Fruit fly (Drosophila melanogaster) whole organism, embryonic: Measurements from ENCODE around the gene CG15142.

Experiments
- ATbp ChIP-seq: fragments of 200-800 bp; sonication (Bioruptor generic); optimal IDR thresholded peaks from 2 replicates; lab custom pipeline; 2017; ENCODE audit warnings: missing biosample characterization, mild to moderate bottlenecking, missing genetic modification characterization, missing genetic modification reagents
- Ada2b ChIP-seq: fragments of 200-800 bp; sonication (Bioruptor generic); IDR thresholded peaks from 2 replicates; pipeline ENCODE4 v1.3.6; 2022; ENCODE audit warnings: missing biosample characterization, missing genetic modification characterization
- CG10431 ChIP-seq: fragments of 200-800 bp; sonication (Bioruptor generic); optimal IDR thresholded peaks from 3 replicates; lab custom pipeline; 2018; ENCODE audit warnings: missing biosample characterization, mild to moderate bottlenecking, missing genetic modification characterization
- CG11085 ChIP-seq: fragments of 200-800 bp; sonication (Bioruptor generic); IDR thresholded peaks from 2 replicates; pipeline ENCODE4 v1.3.6; 2022; ENCODE audit warnings: missing biosample characterization, missing genetic modification characterization
- CG12236 ChIP-seq: fragments of 200-800 bp; sonication (Bioruptor generic); optimal IDR thresholded peaks from 2 replicates; lab custom pipeline; 2016; ENCODE audit warnings: missing biosample characterization, missing genetic modification characterization
- CG12391 ChIP-seq: fragments of 200-800 bp; sonication (Bioruptor generic); optimal IDR thresholded peaks from 3 replicates; lab custom pipeline; 2018; ENCODE audit warnings: missing biosample characterization, mild to moderate bottlenecking, missing genetic modification characterization, moderate library complexity
- CG13123 ChIP-seq: fragments of 200-800 bp; sonication (Bioruptor generic); optimal IDR thresholded peaks from 2 replicates; lab custom pipeline; 2016; ENCODE audit warnings: missing biosample characterization, missing genetic modification characterization
- CG15601 ChIP-seq: fragments of 200-800 bp; sonication (Bioruptor generic); optimal IDR thresholded peaks from 3 replicates; lab custom pipeline; 2019; ENCODE audit warnings: missing biosample characterization, mild to moderate bottlenecking, missing genetic modification characterization, moderate library complexity
- CG17385 ChIP-seq: fragments of 200-800 bp; sonication (Bioruptor generic); optimal IDR thresholded peaks from 3 replicates; lab custom pipeline; 2018; ENCODE audit warnings: missing biosample characterization, mild to moderate bottlenecking, missing genetic modification characterization
- CG18476 ChIP-seq: fragments of 200-800 bp; sonication (Bioruptor generic); optimal IDR thresholded peaks from 2 replicates; lab custom pipeline; 2016; ENCODE audit warnings: missing biosample characterization, mild to moderate bottlenecking, missing genetic modification characterization
- CG2116 ChIP-seq: fragments of 200-800 bp; sonication (Bioruptor generic); optimal IDR thresholded peaks from 3 replicates; lab custom pipeline; 2018; ENCODE audit warnings: missing biosample characterization, mild to moderate bottlenecking, missing genetic modification characterization
- CG30431 ChIP-seq: fragments of 200-800 bp; sonication (Bioruptor generic); optimal IDR thresholded peaks from 2 replicates; lab custom pipeline; 2017; ENCODE audit warnings: missing biosample characterization, missing genetic modification characterization
- CG34422 ChIP-seq: fragments of 200-800 bp; sonication (Bioruptor generic); IDR thresholded peaks from 3 replicates; pipeline ENCODE4 v1.3.6; 2022; ENCODE audit warnings: missing biosample characterization, missing genetic modification characterization
- CG3838 ChIP-seq: fragments of 200-800 bp; sonication (Bioruptor generic); optimal IDR thresholded peaks from 3 replicates; lab custom pipeline; 2016; ENCODE audit warnings: missing biosample characterization, missing genetic modification characterization
- CG5180 ChIP-seq: fragments of 200-800 bp; sonication (Bioruptor generic); optimal IDR thresholded peaks from 3 replicates; lab custom pipeline; 2017; ENCODE audit warnings: missing biosample characterization, missing genetic modification characterization, mild to moderate bottlenecking, moderate library complexity, missing genetic modification reagents
- CG8281 ChIP-seq: fragments of 200-800 bp; sonication (Bioruptor generic); optimal IDR thresholded peaks from 2 replicates; lab custom pipeline; 2018; ENCODE audit warnings: missing biosample characterization, mild to moderate bottlenecking, missing genetic modification characterization, moderate library complexity
- CG8924 ChIP-seq: fragments of 200-800 bp; optimal IDR thresholded peaks from 3 replicates; lab custom pipeline; 2019; ENCODE audit warnings: missing biosample characterization, mild to moderate bottlenecking, missing genetic modification characterization, moderate library complexity
- CG9797 ChIP-seq: fragments of 200-800 bp; sonication (Bioruptor generic); optimal IDR thresholded peaks from 3 replicates; lab custom pipeline; 2018; ENCODE audit warnings: missing biosample characterization, mild to moderate bottlenecking, missing genetic modification characterization
- CHES-1-like ChIP-seq: fragments of 200-800 bp; sonication (Bioruptor generic); optimal IDR thresholded peaks from 2 replicates; lab custom pipeline; 2016; ENCODE audit warnings: missing biosample characterization, missing genetic modification characterization
- Chrac-16 ChIP-seq: fragments of 200-800 bp; sonication (Bioruptor generic); optimal IDR thresholded peaks from 3 replicates; lab custom pipeline; 2016; ENCODE audit warnings: missing biosample characterization, missing genetic modification characterization
- Drgx ChIP-seq: fragments of 200-800 bp; sonication (Bioruptor generic); IDR thresholded peaks from 2 replicates; pipeline ENCODE4 v1.3.6; 2022; ENCODE audit warnings: missing biosample characterization, missing genetic modification characterization
- E2f1 ChIP-seq: fragments of 200-800 bp; sonication (Bioruptor generic); IDR thresholded peaks from 2 replicates; pipeline ENCODE4 v1.3.6; 2022; ENCODE audit warnings: missing biosample characterization, missing genetic modification characterization
- GATAe ChIP-seq: fragments of 200-800 bp; sonication (Bioruptor generic); conservative IDR thresholded peaks from 2 replicates; pipeline ENCODE4 v1.3.6; 2022; ENCODE audit warnings: missing biosample characterization, missing genetic modification characterization
- HLH4C ChIP-seq: fragments of 200-800 bp; sonication (Bioruptor generic); IDR thresholded peaks from 3 replicates; pipeline ENCODE4 v1.3.6; 2022; ENCODE audit warnings: missing biosample characterization, missing genetic modification characterization; ENCODE audit not compliant: partially characterized antibody
- HmgD ChIP-seq: fragments of 200-800 bp; sonication (Bioruptor generic); optimal IDR thresholded peaks from 3 replicates; lab custom pipeline; 2016; ENCODE audit warnings: missing biosample characterization, missing genetic modification characterization
- Med ChIP-seq: fragments of 200-800 bp; sonication (Bioruptor generic); peaks from one replicate; lab custom pipeline; 2016; ENCODE audit warnings: missing biosample characterization, missing genetic modification characterization, mild to moderate bottlenecking, inconsistent platforms, moderate library complexity
- Opbp ChIP-seq: fragments of 200-800 bp; sonication (Bioruptor generic); IDR thresholded peaks from 3 replicates; pipeline ENCODE4 v1.3.6; 2022; ENCODE audit warnings: missing biosample characterization, missing genetic modification characterization; ENCODE audit not compliant: partially characterized antibody
- Pdp1 ChIP-seq, 2 experiments: fragments of 200-800 bp; sonication (Bioruptor generic); optimal IDR thresholded peaks; 3 replicates each; lab custom pipeline; 2016; ENCODE audit warnings: missing biosample characterization in 2 of 2, missing genetic modification characterization in 2 of 2, mild to moderate bottlenecking in 1 of 2, moderate library complexity in 1 of 2
- Six4 ChIP-seq: fragments of 200-800 bp; sonication (Bioruptor generic); optimal IDR thresholded peaks from 2 replicates; lab custom pipeline; 2016; ENCODE audit warnings: missing biosample characterization, missing genetic modification characterization
- bab2 ChIP-seq: fragments of 200-800 bp; sonication (Bioruptor generic); optimal IDR thresholded peaks from 2 replicates; lab custom pipeline; 2016; ENCODE audit warnings: missing biosample characterization, missing genetic modification characterization
- bcd ChIP-seq: fragments of 200-800 bp; sonication (Bioruptor generic); optimal IDR thresholded peaks from 2 replicates; lab custom pipeline; 2017; ENCODE audit warnings: missing biosample characterization, mild to moderate bottlenecking, missing genetic modification characterization
- bowl ChIP-seq: fragments of 200-800 bp; sonication (Bioruptor generic); IDR thresholded peaks from 2 replicates; pipeline ENCODE4 v1.3.6; 2022; ENCODE audit warnings: missing biosample characterization, missing genetic modification characterization
- en ChIP-seq: fragments of 200-800 bp; sonication (Bioruptor generic); optimal IDR thresholded peaks from 2 replicates; lab custom pipeline; 2016; ENCODE audit warnings: missing biosample characterization, missing genetic modification characterization
- exex ChIP-seq: fragments of 200-800 bp; sonication (Bioruptor generic); optimal IDR thresholded peaks from 4 replicates; lab custom pipeline; 2018; ENCODE audit warnings: missing biosample characterization, mild to moderate bottlenecking, missing genetic modification characterization, moderate library complexity
- gfzf ChIP-seq: fragments of 200-800 bp; sonication (Bioruptor generic); optimal IDR thresholded peaks from 2 replicates; lab custom pipeline; 2016; ENCODE audit warnings: missing biosample characterization, mild to moderate bottlenecking, missing genetic modification characterization, moderate library complexity
- her ChIP-seq: fragments of 200-800 bp; sonication (Bioruptor generic); optimal IDR thresholded peaks from 2 replicates; lab custom pipeline; 2016; ENCODE audit warnings: missing biosample characterization, missing genetic modification characterization
- kni ChIP-seq: fragments of 200-800 bp; sonication (Bioruptor generic); optimal IDR thresholded peaks from 3 replicates; lab custom pipeline; 2017; ENCODE audit warnings: mild to moderate bottlenecking, missing biosample characterization, missing genetic modification reagents, missing genetic modification characterization
- lbe ChIP-seq: fragments of 200-800 bp; sonication (Bioruptor generic); optimal IDR thresholded peaks from 2 replicates; lab custom pipeline; 2016; ENCODE audit warnings: missing biosample characterization, mild to moderate bottlenecking, missing genetic modification characterization
- lola ChIP-seq, 3 experiments: fragments of >200 bp in 2 of 3; fragments of 200-800 bp in 1 of 3; sonication (Bioruptor generic) in 1 of 3; optimal IDR thresholded peaks; 2 replicates each; lab custom pipeline; 2017 to 2019; ENCODE audit warnings: missing biosample characterization in 3 of 3, missing genetic modification characterization in 3 of 3, mild to moderate bottlenecking in 1 of 3, moderate library complexity in 1 of 3
- mirr ChIP-seq: fragments of 200-800 bp; sonication (Bioruptor generic); optimal IDR thresholded peaks from 3 replicates; lab custom pipeline; 2018; ENCODE audit warnings: missing biosample characterization, mild to moderate bottlenecking, missing genetic modification characterization
- p53 ChIP-seq: fragments of 200-800 bp; sonication (Bioruptor generic); optimal IDR thresholded peaks from 2 replicates; lab custom pipeline; 2016; ENCODE audit warnings: missing biosample characterization, missing genetic modification characterization
- pan ChIP-seq, 4 experiments: fragments of >200 bp in 3 of 4; fragments of 200-800 bp in 1 of 4; sonication (Bioruptor generic) in 1 of 4; optimal IDR thresholded peaks in 3 of 4; IDR thresholded peaks in 1 of 4; 2 replicates each; pipeline versions ENCODE4 v1.3.6 to Lab custom; 2017 to 2022; ENCODE audit warnings: missing biosample characterization in 2 of 4, missing genetic modification characterization in 2 of 4, mixed read lengths in 1 of 4
- pum ChIP-seq: fragments of 200-800 bp; sonication (Bioruptor generic); optimal IDR thresholded peaks from 2 replicates; lab custom pipeline; 2016; ENCODE audit warnings: missing biosample characterization, missing genetic modification characterization
- rib ChIP-seq: fragments of 200-800 bp; sonication (Bioruptor generic); IDR thresholded peaks from 2 replicates; pipeline ENCODE4 v1.3.6; 2022; ENCODE audit warnings: missing biosample characterization, missing genetic modification characterization
- row ChIP-seq: fragments of 200-800 bp; sonication (Bioruptor generic); IDR thresholded peaks from 3 replicates; pipeline ENCODE4 v1.3.6; 2022; ENCODE audit warnings: missing biosample characterization, missing genetic modification characterization
- schlank ChIP-seq: fragments of 200-800 bp; sonication (Bioruptor generic); optimal IDR thresholded peaks from 2 replicates; lab custom pipeline; 2018; ENCODE audit warnings: missing biosample characterization, mild to moderate bottlenecking, missing genetic modification characterization
- shn ChIP-seq: fragments of 200-800 bp; sonication (Bioruptor generic); optimal IDR thresholded peaks from 3 replicates; lab custom pipeline; 2016; ENCODE audit warnings: missing biosample characterization, missing genetic modification characterization
- tap ChIP-seq: fragments of 200-800 bp; optimal IDR thresholded peaks from 3 replicates; lab custom pipeline; 2019; ENCODE audit warnings: missing biosample characterization, mild to moderate bottlenecking, missing genetic modification characterization, moderate library complexity
- unpg ChIP-seq: fragments of 200-800 bp; sonication (Bioruptor generic); optimal IDR thresholded peaks from 3 replicates; lab custom pipeline; 2018; ENCODE audit warnings: missing biosample characterization, mild to moderate bottlenecking, missing genetic modification characterization, moderate library complexity
- yki ChIP-seq: fragments of >200 bp; optimal IDR thresholded peaks from 3 replicates; lab custom pipeline; 2018

CG15142 gene

DNA sequence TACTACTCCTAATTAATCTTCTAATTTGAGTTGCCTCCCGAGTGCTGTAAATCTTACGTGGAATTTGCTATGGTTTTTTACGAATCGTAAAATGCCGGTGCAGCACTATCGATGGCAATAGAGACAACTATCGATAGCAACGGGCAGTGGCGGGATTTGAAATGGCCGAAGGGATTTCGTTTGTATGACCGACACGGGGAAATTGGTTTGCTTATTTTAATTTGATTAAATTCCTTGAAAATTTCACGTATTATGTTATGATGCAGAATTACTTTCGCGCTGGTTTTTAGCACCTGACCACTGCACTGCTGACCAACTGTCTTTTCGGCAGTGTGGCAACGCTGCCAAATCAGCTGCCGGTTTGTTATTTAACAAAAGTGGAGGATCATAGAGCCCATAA lies 14.4 kb downstream of the CG15142 start, which contains the start of the genes GCS2beta and CG5131 (continued):
- TF ChIP-seq CG3838 (GFP tag; lab: Kevin White, UChicago) (peak; percentile 71), ATbp (GFP tag; lab: Kevin White, UChicago) (peak; percentile 80), CG15601 (tag; lab: Kevin White, UChicago) (peak; percentile 71), CG12236 (peak; percentile 82), bowl (GFP tag; lab: Robert Waterston, UW) (peak; percentile 71; the same call in 1 of the 2 replicates), CG30431 (peak; percentile 93), bcd (GFP tag; lab: Kevin White, UChicago) (peak; percentile 93), E2f1 (GFP tag; lab: Robert Waterston, UW) (peak; percentile 91), gfzf (GFP tag; lab: Kevin White, UChicago) (peak; percentile 49), lola (GFP tag; optimal IDR thresholded peaks at IDR 0.05; lab: Kevin White, UChicago) (peak in 1 of 3 experiments; percentile 84), exex (tag; lab: Kevin White, UChicago) (peak; percentile 54), her (peak; percentile 92), Ada2b (peak; percentile 94), CHES-1-like (peak; percentile 98), Pdp1 (GFP tag; optimal IDR thresholded peaks at IDR 0.05; lab: Kevin White, UChicago) (peak; percentile 97 to 98), Med (GFP tag; lab: Kevin White, UChicago) (peak; percentile 100), CG11085 (GFP tag; lab: Robert Waterston, UW) (peak; percentile 92), rib (GFP tag; lab: Robert Waterston, UW) (peak; percentile 92), HmgD (GFP tag; lab: Kevin White, UChicago) (peak; percentile 97), lbe (no peak), kni (peak; percentile 8), CG34422 (GFP tag; lab: Robert Waterston, UW) (peak; percentile 97), CG9797 (GFP tag; lab: Kevin White, UChicago) (peak; percentile 61), yki (no peak), en (GFP tag; lab: Kevin White, UChicago) (peak; percentile 83), shn (GFP tag; lab: Kevin White, UChicago) (peak; percentile 97), Opbp (GFP tag; lab: Robert Waterston, UW) (peak; percentile 89), HLH4C (GFP tag; lab: Robert Waterston, UW) (peak; percentile 88), mirr (GFP tag; lab: Kevin White, UChicago) (peak; percentile 76), CG18476 (GFP tag; lab: Kevin White, UChicago) (peak; percentile 89), Chrac-16 (GFP tag; lab: Kevin White, UChicago) (peak; percentile 96), p53 (GFP tag; lab: Kevin White, UChicago) (peak; percentile 94), CG12391 (tag; lab: Kevin White, UChicago) (peak; percentile 91), CG8281 (tag; lab: Kevin White, UChicago) (peak; percentile 57), tap (tag; lab: Kevin White, UChicago) (peak; percentile 62), CG2116 (GFP tag; lab: Kevin White, UChicago) (peak; percentile 90), pum (GFP tag; lab: Kevin White, UChicago) (peak; percentile 97), CG10431 (GFP tag; lab: Kevin White, UChicago) (peak; percentile 60), Drgx (GFP tag; lab: Robert Waterston, UW) (peak; percentile 91), CG5180 (GFP tag; lab: Kevin White, UChicago) (peak; percentile 50), CG13123 (GFP tag; lab: Kevin White, UChicago) (peak; percentile 88), bab2 (GFP tag; lab: Kevin White, UChicago) (peak; percentile 96), schlank (tag; lab: Kevin White, UChicago) (peak; percentile 87), row (peak; percentile 94), GATAe (peak; percentile 84), pan (optimal IDR thresholded peaks at IDR 0.05; lab: Kevin White, UChicago) (no peak), pan (GFP tag; optimal IDR thresholded peaks at IDR 0.05 in 1 of 2, IDR thresholded peaks at IDR 0.05 in 1 of 2) (peak in 1 of 2 experiments; percentile 95), unpg (GFP tag; lab: Kevin White, UChicago) (peak; percentile 92), CG17385 (GFP tag; lab: Kevin White, UChicago) (peak; percentile 78), CG8924 (tag; lab: Kevin White, UChicago) (peak; percentile 87), Six4 (GFP tag; lab: Kevin White, UChicago) (peak; percentile 90)
